Fruit fly (Drosophila melanogaster) whole organism, embryonic: ENCODE data around the gene Moca-cyp.

ENCODE experiments used
- ATbp ChIP-seq: fragments of 200-800 bp; sonication (Bioruptor generic); optimal IDR thresholded peaks from 2 replicates; lab custom pipeline; 2017; ENCODE audit warnings: missing biosample characterization, mild to moderate bottlenecking, missing genetic modification characterization, missing genetic modification reagents
- Bgb ChIP-seq: fragments of 200-800 bp; sonication (Bioruptor generic); IDR thresholded peaks from 2 replicates; pipeline ENCODE4 v1.3.6; 2022; ENCODE audit warnings: missing biosample characterization, missing genetic modification characterization; ENCODE audit not compliant: partially characterized antibody
- CG12236 ChIP-seq: fragments of 200-800 bp; sonication (Bioruptor generic); optimal IDR thresholded peaks from 2 replicates; lab custom pipeline; 2016; ENCODE audit warnings: missing biosample characterization, missing genetic modification characterization
- CG12659 ChIP-seq: fragments of 200-800 bp; sonication (Bioruptor generic); optimal IDR thresholded peaks from 3 replicates; lab custom pipeline; 2017; ENCODE audit warnings: mild to moderate bottlenecking, missing biosample characterization, missing genetic modification reagents, missing genetic modification characterization
- CG12769 ChIP-seq: fragments of 200-800 bp; sonication (Bioruptor generic); optimal IDR thresholded peaks from 2 replicates; lab custom pipeline; 2019; ENCODE audit warnings: missing biosample characterization, mild to moderate bottlenecking, missing genetic modification characterization, moderate library complexity
- CG1602 ChIP-seq: fragments of 200-800 bp; sonication (Bioruptor generic); optimal IDR thresholded peaks from 3 replicates; lab custom pipeline; 2016; ENCODE audit warnings: missing biosample characterization, missing genetic modification characterization
- CG1603 ChIP-seq: fragments of 200-800 bp; sonication (Bioruptor generic); optimal IDR thresholded peaks from 2 replicates; lab custom pipeline; 2019; ENCODE audit warnings: missing biosample characterization, mild to moderate bottlenecking, missing genetic modification characterization, moderate library complexity
- CG2199 ChIP-seq: fragments of 200-800 bp; sonication (Bioruptor generic); IDR thresholded peaks from 3 replicates; pipeline ENCODE4 v1.3.6; 2022; ENCODE audit warnings: missing biosample characterization, missing genetic modification characterization
- CG2889 ChIP-seq: fragments of 200-800 bp; sonication (Bioruptor generic); IDR thresholded peaks from 3 replicates; pipeline ENCODE4 v1.3.6; 2022; ENCODE audit warnings: missing biosample characterization, missing genetic modification characterization
- CG4730 ChIP-seq: fragments of 200-800 bp; sonication (Bioruptor generic); IDR thresholded peaks from 2 replicates; pipeline ENCODE4 v1.3.6; 2022; ENCODE audit warnings: missing biosample characterization, missing genetic modification characterization
- CG6791 ChIP-seq: fragments of 200-800 bp; sonication (Bioruptor generic); IDR thresholded peaks from 3 replicates; pipeline ENCODE4 v1.3.6; 2022; ENCODE audit warnings: missing biosample characterization, missing genetic modification characterization; ENCODE audit not compliant: partially characterized antibody
- CG7271 ChIP-seq: fragments of 200-800 bp; sonication (Bioruptor generic); optimal IDR thresholded peaks from 2 replicates; lab custom pipeline; 2018; ENCODE audit warnings: missing biosample characterization, mild to moderate bottlenecking, missing genetic modification characterization, moderate library complexity
- CG9437 ChIP-seq: fragments of 200-800 bp; sonication (Bioruptor generic); optimal IDR thresholded peaks from 2 replicates; lab custom pipeline; 2018; ENCODE audit warnings: missing biosample characterization, mild to moderate bottlenecking, missing genetic modification characterization
- CG9609 ChIP-seq: fragments of 200-800 bp; sonication (Bioruptor generic); optimal IDR thresholded peaks from 3 replicates; lab custom pipeline; 2016; ENCODE audit warnings: missing biosample characterization, missing genetic modification characterization
- CG9797 ChIP-seq: fragments of 200-800 bp; sonication (Bioruptor generic); optimal IDR thresholded peaks from 3 replicates; lab custom pipeline; 2018; ENCODE audit warnings: missing biosample characterization, mild to moderate bottlenecking, missing genetic modification characterization
- CG9876 ChIP-seq: fragments of 200-800 bp; sonication (Bioruptor generic); optimal IDR thresholded peaks from 2 replicates; lab custom pipeline; 2016; ENCODE audit warnings: missing biosample characterization, missing genetic modification characterization
- D ChIP-seq, 2 experiments: fragments of 200-800 bp in 1 of 2; fragments of >200 bp in 1 of 2; sonication (Bioruptor generic) in 1 of 2; optimal IDR thresholded peaks; 2 replicates in 1 of 2; 3 replicates in 1 of 2; lab custom pipeline; 2017; ENCODE audit warnings: mild to moderate bottlenecking in 1 of 2, missing biosample characterization in 1 of 2, missing genetic modification characterization in 1 of 2, missing genetic modification reagents in 1 of 2
- Dip2 ChIP-seq: fragments of 200-800 bp; sonication (Bioruptor generic); IDR thresholded peaks from 2 replicates; pipeline ENCODE4 v1.3.6; 2022; ENCODE audit warnings: missing biosample characterization, missing genetic modification characterization
- Dref ChIP-seq: fragments of 200-800 bp; sonication (Bioruptor generic); IDR thresholded peaks from 2 replicates; pipeline ENCODE4 v1.3.6; 2022; ENCODE audit warnings: missing biosample characterization, missing genetic modification characterization
- Neu2 ChIP-seq: fragments of 200-800 bp; sonication (Bioruptor generic); optimal IDR thresholded peaks from 3 replicates; lab custom pipeline; 2016; ENCODE audit warnings: missing biosample characterization, missing genetic modification characterization, borderline replicate concordance
- NfI ChIP-seq: fragments of 200-800 bp; sonication (Bioruptor generic); optimal IDR thresholded peaks from 3 replicates; lab custom pipeline; 2018; ENCODE audit warnings: missing biosample characterization, mild to moderate bottlenecking, missing genetic modification characterization, moderate library complexity
- PHDP ChIP-seq: fragments of 200-800 bp; sonication (Bioruptor generic); optimal IDR thresholded peaks from 3 replicates; lab custom pipeline; 2018; ENCODE audit warnings: missing biosample characterization, mild to moderate bottlenecking, missing genetic modification characterization, moderate library complexity
- Ptx1 ChIP-seq: fragments of 200-800 bp; sonication (Bioruptor generic); IDR thresholded peaks from 2 replicates; pipeline ENCODE4 v1.3.6; 2022; ENCODE audit warnings: missing biosample characterization, missing genetic modification characterization
- Ravus ChIP-seq: fragments of 200-800 bp; sonication (Bioruptor generic); IDR thresholded peaks from 2 replicates; pipeline ENCODE4 v1.3.6; 2022; ENCODE audit warnings: missing biosample characterization, missing genetic modification characterization
- TFAM ChIP-seq: fragments of 200-800 bp; sonication (Bioruptor generic); optimal IDR thresholded peaks from 2 replicates; lab custom pipeline; 2017; ENCODE audit warnings: missing biosample characterization, missing genetic modification characterization, inconsistent platforms
- ab ChIP-seq: fragments of 200-800 bp; sonication (Bioruptor generic); optimal IDR thresholded peaks from 2 replicates; lab custom pipeline; 2016; ENCODE audit warnings: missing biosample characterization, missing genetic modification characterization
- chn ChIP-seq: fragments of 200-800 bp; sonication (Bioruptor generic); optimal IDR thresholded peaks from 2 replicates; lab custom pipeline; 2016; ENCODE audit warnings: missing biosample characterization, missing genetic modification characterization
- ci ChIP-seq: fragments of 200-800 bp; sonication (Bioruptor generic); IDR thresholded peaks from 3 replicates; pipeline ENCODE4 v1.3.6; 2022; ENCODE audit warnings: missing biosample characterization, missing genetic modification characterization
- danr ChIP-seq: fragments of 200-800 bp; sonication (Bioruptor generic); IDR thresholded peaks from 2 replicates; pipeline ENCODE4 v1.3.6; 2022; ENCODE audit warnings: missing biosample characterization, missing genetic modification characterization
- dpn ChIP-seq, 2 experiments: fragments of 200-800 bp; sonication (Bioruptor generic); optimal IDR thresholded peaks; 3 replicates each; lab custom pipeline; 2016; ENCODE audit warnings: missing biosample characterization in 2 of 2, missing genetic modification characterization in 2 of 2
- exex ChIP-seq: fragments of 200-800 bp; sonication (Bioruptor generic); optimal IDR thresholded peaks from 4 replicates; lab custom pipeline; 2018; ENCODE audit warnings: missing biosample characterization, mild to moderate bottlenecking, missing genetic modification characterization, moderate library complexity
- fru ChIP-seq: fragments of >200 bp; optimal IDR thresholded peaks from 2 replicates; lab custom pipeline; 2017
- gro ChIP-seq: fragments of 200-800 bp; sonication (Bioruptor generic); optimal IDR thresholded peaks from 2 replicates; lab custom pipeline; 2016; ENCODE audit warnings: missing biosample characterization, missing genetic modification characterization
- gt ChIP-seq: fragments of 200-800 bp; sonication (Bioruptor generic); IDR thresholded peaks from 2 replicates; pipeline ENCODE4 v1.3.6; 2022; ENCODE audit warnings: missing biosample characterization, missing genetic modification characterization
- jumu ChIP-seq: fragments of 200-800 bp; sonication (Bioruptor generic); optimal IDR thresholded peaks from 3 replicates; lab custom pipeline; 2016; ENCODE audit warnings: missing biosample characterization, missing genetic modification characterization
- kni ChIP-seq: fragments of 200-800 bp; sonication (Bioruptor generic); optimal IDR thresholded peaks from 3 replicates; lab custom pipeline; 2017; ENCODE audit warnings: mild to moderate bottlenecking, missing biosample characterization, missing genetic modification reagents, missing genetic modification characterization
- lbe ChIP-seq: fragments of 200-800 bp; sonication (Bioruptor generic); optimal IDR thresholded peaks from 2 replicates; lab custom pipeline; 2016; ENCODE audit warnings: missing biosample characterization, mild to moderate bottlenecking, missing genetic modification characterization
- lov ChIP-seq, 2 experiments: fragments of 200-800 bp in 1 of 2; fragments of >200 bp in 1 of 2; sonication (Bioruptor generic) in 1 of 2; IDR thresholded peaks in 1 of 2; optimal IDR thresholded peaks in 1 of 2; 2 replicates in 1 of 2; 3 replicates in 1 of 2; pipeline versions ENCODE4 v1.3.6 to Lab custom; 2017 to 2022; ENCODE audit warnings: missing biosample characterization in 1 of 2, missing genetic modification characterization in 1 of 2
- nerfin-1 ChIP-seq: fragments of 200-800 bp; sonication (Bioruptor generic); optimal IDR thresholded peaks from 3 replicates; lab custom pipeline; 2019; ENCODE audit warnings: missing biosample characterization, mild to moderate bottlenecking, missing genetic modification characterization, moderate library complexity
- nerfin-2 ChIP-seq: fragments of 200-800 bp; sonication (Bioruptor generic); IDR thresholded peaks from 2 replicates; pipeline ENCODE4 v1.3.6; 2022; ENCODE audit warnings: missing biosample characterization, missing genetic modification characterization; ENCODE audit not compliant: partially characterized antibody
- oc ChIP-seq: fragments of 200-800 bp; sonication (Bioruptor generic); optimal IDR thresholded peaks from 2 replicates; lab custom pipeline; 2018; ENCODE audit warnings: missing biosample characterization, mild to moderate bottlenecking, missing genetic modification characterization, moderate library complexity
- odd ChIP-seq: fragments of 200-800 bp; sonication (Bioruptor generic); optimal IDR thresholded peaks from 2 replicates; lab custom pipeline; 2017; ENCODE audit warnings: missing biosample characterization, mild to moderate bottlenecking, missing genetic modification characterization
- org-1 ChIP-seq: fragments of 200-800 bp; sonication (Bioruptor generic); optimal IDR thresholded peaks from 2 replicates; lab custom pipeline; 2017; ENCODE audit warnings: missing biosample characterization, missing genetic modification characterization
- schlank ChIP-seq: fragments of 200-800 bp; sonication (Bioruptor generic); optimal IDR thresholded peaks from 2 replicates; lab custom pipeline; 2018; ENCODE audit warnings: missing biosample characterization, mild to moderate bottlenecking, missing genetic modification characterization
- sens-2 ChIP-seq: fragments of 200-800 bp; sonication (Bioruptor generic); IDR thresholded peaks from 2 replicates; pipeline ENCODE4 v1.3.6; 2022; ENCODE audit warnings: missing biosample characterization, missing genetic modification characterization
- slou ChIP-seq: fragments of 200-800 bp; sonication (Bioruptor generic); optimal IDR thresholded peaks from 3 replicates; lab custom pipeline; 2016; ENCODE audit warnings: missing biosample characterization, missing genetic modification characterization
- slp2 ChIP-seq: fragments of 200-800 bp; sonication (Bioruptor generic); optimal IDR thresholded peaks from 2 replicates; lab custom pipeline; 2016; ENCODE audit warnings: missing biosample characterization, missing genetic modification characterization
- twi ChIP-seq: fragments of 200-800 bp; optimal IDR thresholded peaks from 2 replicates; lab custom pipeline; 2019; ENCODE audit warnings: missing biosample characterization, mild to moderate bottlenecking, missing genetic modification characterization, moderate library complexity
- unpg ChIP-seq: fragments of 200-800 bp; sonication (Bioruptor generic); optimal IDR thresholded peaks from 3 replicates; lab custom pipeline; 2018; ENCODE audit warnings: missing biosample characterization, mild to moderate bottlenecking, missing genetic modification characterization, moderate library complexity
- wor ChIP-seq: fragments of 200-800 bp; sonication (Bioruptor generic); IDR thresholded peaks from 2 replicates; pipeline ENCODE4 v1.3.6; 2022; ENCODE audit warnings: missing biosample characterization, missing genetic modification characterization
- zf30C ChIP-seq: fragments of 200-800 bp; sonication (Bioruptor generic); optimal IDR thresholded peaks from 3 replicates; lab custom pipeline; 2018; ENCODE audit warnings: missing biosample characterization, mild to moderate bottlenecking, missing genetic modification characterization

Moca-cyp gene

dm6 chr3R:28327132-28327531 lies 13.0 kb upstream of the Moca-cyp start (continued):
- TF ChIP-seq TFAM (no peak), oc (tag; lab: Kevin White, UChicago) (no peak), Neu2 (GFP tag; lab: Kevin White, UChicago) (no peak), NfI (GFP tag; lab: Kevin White, UChicago) (peak; percentile 40), CG12236 (GFP tag; lab: Kevin White, UChicago) (no peak), fru (no peak), sens-2 (GFP tag; lab: Robert Waterston, UW) (no peak), CG7271 (no peak), Ptx1 (GFP tag; lab: Robert Waterston, UW) (no peak), ATbp (GFP tag; lab: Kevin White, UChicago) (no peak), Dref (GFP tag; lab: Robert Waterston, UW) (no peak), CG4730 (GFP tag; lab: Robert Waterston, UW) (no peak), danr (GFP tag; lab: Robert Waterston, UW) (no peak), slp2 (no peak), kni (GFP tag; lab: Kevin White, UChicago) (no peak), gt (GFP tag; lab: Robert Waterston, UW) (no peak), jumu (GFP tag; lab: Kevin White, UChicago) (no peak), CG1602 (GFP tag; lab: Kevin White, UChicago) (no peak), ab (no peak), zf30C (no peak), ci (no peak), exex (no peak), CG9797 (GFP tag; lab: Kevin White, UChicago) (no peak), CG2199 (no peak), gro (GFP tag; lab: Kevin White, UChicago) (no peak), Ravus (GFP tag; lab: Robert Waterston, UW) (no peak), odd (GFP tag; lab: Kevin White, UChicago) (no peak), org-1 (GFP tag; lab: Kevin White, UChicago) (no peak), CG1603 (tag; lab: Kevin White, UChicago) (no peak), lbe (GFP tag; lab: Kevin White, UChicago) (no peak), wor (GFP tag; lab: Robert Waterston, UW) (no peak), CG6791 (GFP tag; lab: Robert Waterston, UW) (no peak), Bgb (GFP tag; lab: Robert Waterston, UW) (no peak), CG2889 (GFP tag; lab: Robert Waterston, UW) (no peak), CG9876 (no peak), CG9609 (peak; percentile 9), schlank (tag; lab: Kevin White, UChicago) (no peak), dpn (GFP tag; optimal IDR thresholded peaks at IDR 0.05; lab: Kevin White, UChicago) (peak; percentile 5 to 36), PHDP (tag; lab: Kevin White, UChicago) (peak; percentile 54), twi (no peak), CG12769 (tag; lab: Kevin White, UChicago) (no peak), CG9437 (GFP tag; lab: Kevin White, UChicago) (no peak), Dip2 (no peak), nerfin-1 (tag; lab: Kevin White, UChicago) (no peak), nerfin-2 (no peak), chn (GFP tag; lab: Kevin White, UChicago) (no peak), D (optimal IDR thresholded peaks at IDR 0.05; lab: Kevin White, UChicago) (no peak), D (GFP tag; optimal IDR thresholded peaks at IDR 0.05; lab: Kevin White, UChicago) (no peak), lov (optimal IDR thresholded peaks at IDR 0.05; lab: Kevin White, UChicago) (no peak), lov (GFP tag; IDR thresholded peaks at IDR 0.05; lab: Robert Waterston, UW) (no peak), unpg (GFP tag; lab: Kevin White, UChicago) (peak; percentile 14), slou (GFP tag; lab: Kevin White, UChicago) (peak; percentile 3), CG12659 (no peak)
